Worm (Caenorhabditis elegans): ENCODE results near the gene daf-7.

Gene daf-7

DNA sequence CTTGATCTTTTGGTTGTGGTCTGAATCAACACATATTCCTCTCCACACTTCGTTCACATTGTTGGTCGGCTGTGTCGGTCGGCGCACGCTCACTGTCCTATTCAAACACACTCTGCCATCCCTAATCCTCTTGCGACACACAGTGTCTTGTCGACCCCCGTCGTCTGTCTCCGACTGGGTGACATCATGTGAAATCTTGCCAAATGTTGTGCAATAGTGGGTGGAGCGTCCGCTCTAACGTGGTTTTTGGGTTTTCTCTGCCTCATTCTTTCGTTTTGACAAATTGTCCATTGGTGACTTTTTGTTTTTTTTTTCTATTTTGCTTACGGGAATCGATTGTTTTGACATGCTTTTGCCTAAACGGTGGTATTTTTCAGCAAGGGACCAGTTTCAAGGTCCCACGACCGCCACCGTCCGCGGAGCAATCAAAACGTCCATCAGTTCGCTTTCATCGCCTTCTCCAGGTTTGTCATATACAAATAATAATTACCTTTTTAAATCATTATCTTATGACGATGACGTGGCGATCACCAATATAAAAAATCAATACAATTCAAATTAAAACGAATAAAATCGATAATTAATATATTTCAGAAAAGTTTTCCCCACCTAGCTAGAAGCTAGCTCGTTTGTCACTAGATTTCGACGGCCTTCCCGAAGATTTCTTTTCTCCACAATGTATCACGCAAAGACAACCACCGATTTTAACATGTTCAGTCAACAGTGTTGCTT lies 22.2 kb downstream of the daf-7 start:
- TF ChIP-seq nhr-84 (tag; optimal IDR thresholded peaks at IDR 0.05), result no peak
- TF ChIP-seq nhr-237 (tag; optimal IDR thresholded peaks at IDR 0.05), result peak; percentile 90
- no peak for TF ChIP-seq nhr-12 (tag; optimal IDR thresholded peaks at IDR 0.05)
- TF ChIP-seq ceh-88 (GFP tag; IDR thresholded peaks at IDR 0.05), result peak; percentile 45; the same call in 1 of the 2 replicates
- TF ChIP-seq mab-9 (GFP tag; IDR thresholded peaks at IDR 0.05), result peak; percentile 63; the same call in 1 of the 2 replicates
- peak; percentile 84 for TF ChIP-seq pqm-1 (tag; optimal IDR thresholded peaks at IDR 0.05)
- TF ChIP-seq unc-98 (GFP tag; IDR thresholded peaks at IDR 0.05), result no peak; the same call in 1 of the 2 replicates
- peak; percentile 74 to 78 for TF ChIP-seq egl-27 (tag; optimal IDR thresholded peaks at IDR 0.05)
- no peak for TF ChIP-seq lin-39 (tag; optimal IDR thresholded peaks at IDR 0.05)
- TF ChIP-seq hlh-4 (tag; optimal IDR thresholded peaks at IDR 0.05), result no peak
- peak; percentile 94 for TF ChIP-seq fkh-8 (tag; optimal IDR thresholded peaks at IDR 0.05)
- peak in 1 of 2 experiments; percentile 97 for TF ChIP-seq mdl-1 (tag; optimal IDR thresholded peaks at IDR 0.05)
- TF ChIP-seq aha-1 (tag; optimal IDR thresholded peaks at IDR 0.05), result no peak
- TF ChIP-seq skn-1 (tag; optimal IDR thresholded peaks at IDR 0.05), result peak; percentile 96
- no peak for TF ChIP-seq nhr-28 (tag; optimal IDR thresholded peaks at IDR 0.05)
- peak; percentile 81 for TF ChIP-seq fkh-10 (GFP tag; optimal IDR thresholded peaks at IDR 0.05)
- TF ChIP-seq pax-3 (tag; optimal IDR thresholded peaks at IDR 0.05), result peak; percentile 70
- peak; percentile 75 to 97 (median 85) for TF ChIP-seq ceh-82 (tag; optimal IDR thresholded peaks at IDR 0.05)
- TF ChIP-seq ztf-4 (tag; optimal IDR thresholded peaks at IDR 0.05), result peak; percentile 37
- peak; percentile 65 for TF ChIP-seq dsc-1 (tag; optimal IDR thresholded peaks at IDR 0.05)
- peak; percentile 32 for TF ChIP-seq ceh-8 (GFP tag; optimal IDR thresholded peaks at IDR 0.05)
- TF ChIP-seq sptf-1 (tag; optimal IDR thresholded peaks at IDR 0.05), result no peak
- peak; percentile 91 for TF ChIP-seq lin-13 (GFP tag; optimal IDR thresholded peaks at IDR 0.05)
- TF ChIP-seq unc-30 (tag; optimal IDR thresholded peaks at IDR 0.05), result no peak
- no peak for TF ChIP-seq ets-5 (GFP tag; IDR thresholded peaks at IDR 0.05)
- TF ChIP-seq nhr-77 (tag; optimal IDR thresholded peaks at IDR 0.05), result peak; percentile 95
- TF ChIP-seq elt-2 (tag; optimal IDR thresholded peaks at IDR 0.05), result peak; percentile 63
- no peak for TF ChIP-seq zag-1 (tag; optimal IDR thresholded peaks at IDR 0.05)
- TF ChIP-seq dpl-1 (GFP tag; optimal IDR thresholded peaks at IDR 0.05), result peak; percentile 67 to 68 (median 67)
- TF ChIP-seq C16A3.4 (tag; optimal IDR thresholded peaks at IDR 0.05), result peak; percentile 94
- peak; percentile 12 for TF ChIP-seq lir-3 (tag; optimal IDR thresholded peaks at IDR 0.05; ENCODE audit: poor library complexity)
- no peak for TF ChIP-seq pag-3 (tag; optimal IDR thresholded peaks at IDR 0.05; ENCODE audit: borderline replicate concordance, insufficient read depth)
- peak; percentile 78 for TF ChIP-seq irx-1 (tag; optimal IDR thresholded peaks at IDR 0.05)
- peak; percentile 92 for TF ChIP-seq zip-4 (GFP tag; optimal IDR thresholded peaks at IDR 0.05)
- TF ChIP-seq nhr-47 (tag; optimal IDR thresholded peaks at IDR 0.05), result peak; percentile 91
- no peak for TF ChIP-seq vab-15 (tag; optimal IDR thresholded peaks at IDR 0.05)
- peak; percentile 84 for TF ChIP-seq nhr-90 (tag; optimal IDR thresholded peaks at IDR 0.05; ENCODE audit: poor library complexity)
- peak; percentile 80 for TF ChIP-seq unc-130 (tag; optimal IDR thresholded peaks at IDR 0.05)
- peak; percentile 79 to 89 for TF ChIP-seq lin-35 (GFP tag; optimal IDR thresholded peaks at IDR 0.05)
- TF ChIP-seq alr-1 (tag; optimal IDR thresholded peaks at IDR 0.05; ENCODE audit: borderline replicate concordance), result no peak
- TF ChIP-seq efl-3 (GFP tag; optimal IDR thresholded peaks at IDR 0.05), result no peak
- TF ChIP-seq rnt-1 (tag; optimal IDR thresholded peaks at IDR 0.05), result peak; percentile 86
- TF ChIP-seq nhr-19 (GFP tag; conservative IDR thresholded peaks at IDR 0.05), result peak; percentile 83
- TF ChIP-seq ceh-90 (tag; optimal IDR thresholded peaks at IDR 0.05), result peak; percentile 43
- peak; percentile 83 for TF ChIP-seq isw-1 (GFP tag; IDR thresholded peaks at IDR 0.05)
- TF ChIP-seq jun-1 (tag; optimal IDR thresholded peaks at IDR 0.05), result peak; percentile 95
- no peak for TF ChIP-seq unc-62 (GFP tag; optimal IDR thresholded peaks at IDR 0.05)
- TF ChIP-seq hlh-17 (GFP tag; optimal IDR thresholded peaks at IDR 0.05; ENCODE audit: borderline replicate concordance), result no peak
- TF ChIP-seq unc-86 (tag; optimal IDR thresholded peaks at IDR 0.05), result peak; percentile 80
- TF ChIP-seq swsn-7 (tag; optimal IDR thresholded peaks at IDR 0.05), result peak; percentile 93

Measured in whole organism, L1 larva.